Worm (Caenorhabditis elegans) whole organism, young adult: ENCODE data around the gene Y66D12A.6.

ENCODE experiments used
- B0019.2 ChIP-seq: fragments of 200-800 bp; sonication (Bioruptor generic); conservative IDR thresholded peaks from 2 replicates; pipeline ENCODE4 v1.3.6; 2022; ENCODE audit warnings: missing genetic modification reagents, missing genetic modification characterization, missing compliant biosample characterization
- B0035.1 ChIP-seq: sonication (generic microtip); optimal IDR thresholded peaks from 2 replicates; lab custom pipeline; 2016; ENCODE audit warnings: missing genetic modification characterization, mild to moderate bottlenecking, missing compliant biosample characterization, missing genotype, missing genetic modification reagents
- B0261.1 ChIP-seq: sonication (generic microtip); optimal IDR thresholded peaks from 2 replicates; lab custom pipeline; 2016; ENCODE audit warnings: mild to moderate bottlenecking, missing genetic modification characterization, moderate library complexity, missing compliant biosample characterization
- D2030.7 ChIP-seq: fragments of 200-800 bp; sonication (Bioruptor generic); IDR thresholded peaks from 2 replicates; pipeline ENCODE4 v1.3.6; 2022; ENCODE audit warnings: missing genetic modification reagents, missing genetic modification characterization, missing compliant biosample characterization
- F23B12.7 ChIP-seq: sonication (generic microtip); optimal IDR thresholded peaks from 2 replicates; lab custom pipeline; 2017; ENCODE audit warnings: missing genetic modification characterization, mild to moderate bottlenecking, missing compliant biosample characterization, antibody characterized with exemption, moderate library complexity; ENCODE audit not compliant: insufficient read depth
- F33H1.4 ChIP-seq: fragments of 200-800 bp; sonication (Bioruptor generic); IDR thresholded peaks from 2 replicates; pipeline ENCODE4 v1.3.6; 2022; ENCODE audit warnings: missing genetic modification reagents, missing genetic modification characterization, missing compliant biosample characterization
- F49E8.2 ChIP-seq: sonication (generic microtip); optimal IDR thresholded peaks from 3 replicates; lab custom pipeline; 2017; ENCODE audit warnings: missing genetic modification characterization, mild to moderate bottlenecking, missing compliant biosample characterization, antibody characterized with exemption, moderate library complexity; ENCODE audit not compliant: insufficient read depth
- F57A8.1 ChIP-seq: fragments of 200-800 bp; sonication (Bioruptor generic); optimal IDR thresholded peaks from 2 replicates; lab custom pipeline; 2018; ENCODE audit warnings: mild to moderate bottlenecking, missing genetic modification characterization, moderate library complexity, missing compliant biosample characterization
- Y95B8A.8 ChIP-seq: fragments of 200-800 bp; sonication (Bioruptor generic); IDR thresholded peaks from 2 replicates; pipeline ENCODE4 v1.3.6; 2022; ENCODE audit warnings: missing genetic modification reagents, missing genetic modification characterization, missing compliant biosample characterization
- aptf-3 ChIP-seq: fragments of 200-800 bp; sonication (Bioruptor generic); IDR thresholded peaks from 2 replicates; pipeline ENCODE4 v1.3.6; 2022; ENCODE audit warnings: missing genetic modification characterization, missing compliant biosample characterization
- ceh-40 ChIP-seq: fragments of 200-800 bp; sonication (Bioruptor generic); IDR thresholded peaks from 2 replicates; pipeline ENCODE4 v1.3.6; 2022; ENCODE audit warnings: missing genetic modification characterization, missing compliant biosample characterization
- ceh-91 ChIP-seq: fragments of 200-800 bp; sonication (Bioruptor generic); IDR thresholded peaks from 2 replicates; pipeline ENCODE4 v1.3.6; 2022; ENCODE audit warnings: missing genetic modification reagents, missing genetic modification characterization, missing compliant biosample characterization
- chd-7 ChIP-seq: sonication (generic microtip); optimal IDR thresholded peaks from 2 replicates; lab custom pipeline; 2016; ENCODE audit warnings: mild to moderate bottlenecking, missing genetic modification characterization, moderate library complexity, missing compliant biosample characterization
- dox-1 ChIP-seq: fragments of 200-800 bp; sonication (Bioruptor generic); IDR thresholded peaks from 2 replicates; pipeline ENCODE4 v1.3.6; 2022; ENCODE audit warnings: missing genetic modification reagents, missing genetic modification characterization, missing compliant biosample characterization
- dpl-1 ChIP-seq: fragments of 150-350 bp; optimal IDR thresholded peaks from 2 replicates; lab custom pipeline; 2014; ENCODE audit warnings: missing biosample characterization, missing genetic modification reagents, missing genetic modification characterization
- efl-1 ChIP-seq: fragments of 150-350 bp; optimal IDR thresholded peaks from 2 replicates; lab custom pipeline; 2014; ENCODE audit warnings: missing biosample characterization, missing genetic modification reagents, missing genetic modification characterization
- let-607 ChIP-seq, 2 experiments: fragments of 200-800 bp in 1 of 2; sonication (Bioruptor generic) in 1 of 2; sonication (generic microtip) in 1 of 2; optimal IDR thresholded peaks; 2 replicates each; lab custom pipeline; 2016 to 2018; ENCODE audit warnings: mild to moderate bottlenecking in 2 of 2, missing compliant biosample characterization in 2 of 2, missing genetic modification characterization in 2 of 2, moderate library complexity in 2 of 2, missing genotype in 1 of 2
- lin-26 ChIP-seq: fragments of 200-800 bp; sonication (Bioruptor generic); IDR thresholded peaks from 2 replicates; pipeline ENCODE4 v1.3.6; 2022; ENCODE audit warnings: missing genetic modification reagents, missing genetic modification characterization, missing compliant biosample characterization
- lin-54 ChIP-seq: fragments of 200-800 bp; sonication (Bioruptor generic); optimal IDR thresholded peaks from 2 replicates; lab custom pipeline; 2018; ENCODE audit warnings: mild to moderate bottlenecking, missing genetic modification characterization, missing compliant biosample characterization
- lsl-1 ChIP-seq: fragments of 200-800 bp; sonication (Bioruptor generic); optimal IDR thresholded peaks from 2 replicates; lab custom pipeline; 2018; ENCODE audit warnings: mild to moderate bottlenecking, missing genetic modification characterization, moderate library complexity, missing compliant biosample characterization
- madf-10 ChIP-seq: sonication (generic microtip); optimal IDR thresholded peaks from 2 replicates; lab custom pipeline; 2016; ENCODE audit warnings: mild to moderate bottlenecking, missing genetic modification characterization, missing compliant biosample characterization
- madf-6 ChIP-seq: fragments of 200-800 bp; sonication (Bioruptor generic); IDR thresholded peaks from 2 replicates; pipeline ENCODE4 v1.3.6; 2022; ENCODE audit warnings: missing genetic modification reagents, missing genetic modification characterization, missing compliant biosample characterization
- madf-8 ChIP-seq: fragments of 200-800 bp; sonication (Bioruptor generic); conservative IDR thresholded peaks from 2 replicates; pipeline ENCODE4 v1.3.6; 2022; ENCODE audit warnings: missing genetic modification reagents, missing genetic modification characterization, missing compliant biosample characterization
- mcd-1 ChIP-seq: fragments of 200-800 bp; sonication (Bioruptor generic); IDR thresholded peaks from 2 replicates; pipeline ENCODE4 v1.3.6; 2022; ENCODE audit warnings: missing genetic modification reagents, missing genetic modification characterization, missing compliant biosample characterization
- mes-4 ChIP-seq: sonication (generic microtip); optimal IDR thresholded peaks from 2 replicates; lab custom pipeline; 2016; ENCODE audit warnings: missing genotype, missing genetic modification characterization, missing compliant biosample characterization
- mxl-1 ChIP-seq: sonication (generic microtip); optimal IDR thresholded peaks from 2 replicates; lab custom pipeline; 2016; ENCODE audit warnings: missing genetic modification characterization, missing compliant biosample characterization
- nfya-2 ChIP-seq: fragments of 200-800 bp; sonication (Bioruptor generic); IDR thresholded peaks from 2 replicates; pipeline ENCODE4 v1.3.6; 2022; ENCODE audit warnings: missing genetic modification reagents, missing genetic modification characterization, missing compliant biosample characterization
- nhr-90 ChIP-seq: sonication (generic microtip); optimal IDR thresholded peaks from 2 replicates; lab custom pipeline; 2016; ENCODE audit warnings: missing genotype, mild to moderate bottlenecking, missing genetic modification characterization, missing compliant biosample characterization
- pha-4 ChIP-seq: fragments of 150-350 bp; sonication (generic microtip); optimal IDR thresholded peaks from 2 replicates; lab custom pipeline; 2014; ENCODE audit warnings: missing biosample characterization, missing genetic modification reagents, missing genetic modification characterization
- rcor-1 ChIP-seq: fragments of 200-800 bp; sonication (Bioruptor generic); IDR thresholded peaks from 2 replicates; pipeline ENCODE4 v1.3.6; 2022; ENCODE audit warnings: missing genetic modification reagents, missing genetic modification characterization, missing compliant biosample characterization
- rpc-1 ChIP-seq, 2 experiments: fragments of 150-350 bp in 1 of 2; sonication (generic microtip) in 1 of 2; optimal IDR thresholded peaks; 2 replicates each; lab custom pipeline; 2014 to 2018; ENCODE audit warnings: missing biosample characterization in 1 of 2, missing genetic modification characterization in 1 of 2, missing genetic modification reagents in 1 of 2, missing genotype in 1 of 2
- sdz-38 ChIP-seq: sonication (generic microtip); optimal IDR thresholded peaks from 2 replicates; lab custom pipeline; 2016; ENCODE audit warnings: missing genotype, missing genetic modification characterization, missing compliant biosample characterization
- sea-2 ChIP-seq: fragments of 200-800 bp; sonication (Bioruptor generic); IDR thresholded peaks from 2 replicates; pipeline ENCODE4 v1.3.6; 2022; ENCODE audit warnings: missing genetic modification characterization, missing compliant biosample characterization
- snpc-1.1 ChIP-seq: sonication (generic microtip); optimal IDR thresholded peaks from 2 replicates; lab custom pipeline; 2017; ENCODE audit warnings: missing genetic modification characterization, mild to moderate bottlenecking, missing compliant biosample characterization, antibody characterized with exemption, moderate library complexity, missing genotype, missing genetic modification reagents; ENCODE audit not compliant: insufficient read depth
- snpc-1.3 ChIP-seq: sonication (generic microtip); optimal IDR thresholded peaks from 2 replicates; lab custom pipeline; 2017; ENCODE audit warnings: missing genetic modification characterization, mild to moderate bottlenecking, missing compliant biosample characterization, antibody characterized with exemption, moderate library complexity, missing genotype, missing genetic modification reagents; ENCODE audit not compliant: insufficient read depth
- snpc-3.4 ChIP-seq: sonication (generic microtip); optimal IDR thresholded peaks from 2 replicates; lab custom pipeline; 2017; ENCODE audit warnings: missing genetic modification characterization, mild to moderate bottlenecking, missing compliant biosample characterization, antibody characterized with exemption, moderate library complexity, missing genotype, missing genetic modification reagents
- unc-62 ChIP-seq: fragments of 150-350 bp; optimal IDR thresholded peaks from 2 replicates; lab custom pipeline; 2014; ENCODE audit warnings: missing biosample characterization, missing genetic modification reagents, missing genetic modification characterization
- ztf-26 ChIP-seq: sonication (generic microtip); optimal IDR thresholded peaks from 2 replicates; lab custom pipeline; 2017; ENCODE audit warnings: missing genetic modification characterization, missing compliant biosample characterization
- ztf-6 ChIP-seq: fragments of 200-800 bp; sonication (Bioruptor generic); IDR thresholded peaks from 2 replicates; pipeline ENCODE4 v1.3.6; 2022; ENCODE audit warnings: missing genetic modification reagents, missing genetic modification characterization, missing compliant biosample characterization

The Y66D12A.6 gene

DNA sequence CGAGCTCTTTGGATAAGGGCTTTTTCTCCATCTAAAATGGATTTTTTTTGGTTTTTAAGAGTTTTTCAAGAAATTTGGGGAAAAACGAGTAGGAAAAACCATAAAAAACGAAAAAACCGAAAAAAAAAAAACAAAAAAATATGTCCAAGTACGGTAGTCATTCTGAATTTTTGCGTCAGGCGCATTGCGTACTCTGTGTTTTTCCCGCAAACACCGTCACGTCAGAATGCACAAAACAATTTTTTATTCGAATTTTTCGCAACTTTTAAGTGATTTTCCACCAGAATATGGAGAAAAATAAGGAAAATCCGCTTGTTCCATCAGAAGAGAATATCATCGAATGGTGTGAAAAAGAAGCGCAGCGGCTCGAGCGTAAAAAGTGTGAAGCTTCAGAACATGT is at the start of gene Y66D12A.6, which contains the start of gene ceh-92:
Y66D12A.6 (minus strand) TSS at position 31 of the 400 bp plus-strand sequence.
ceh-92 (plus strand) TSS at position 229 of the 400 bp plus-strand sequence.
- TF ChIP-seq F49E8.2 = peak; percentile 70
- no peak for TF ChIP-seq ztf-26 (tag; lab: Kevin White, UChicago)
- TF ChIP-seq efl-1 = peak; percentile 50
- TF ChIP-seq F23B12.7 (tag; lab: Kevin White, UChicago) = peak; percentile 5
- peak; percentile 64 for TF ChIP-seq madf-6
- no peak for TF ChIP-seq madf-8 (GFP tag; lab: Robert Waterston, UW)
- TF ChIP-seq D2030.7 (GFP tag; lab: Robert Waterston, UW) = peak; percentile 73
- peak; percentile 25 for TF ChIP-seq dpl-1 (GFP tag; lab: Kevin White, UChicago)
- peak; percentile 49; the same call in 1 of the 2 replicates for TF ChIP-seq ceh-91 (GFP tag; lab: Robert Waterston, UW)
- peak; percentile 0 for TF ChIP-seq snpc-1.1 (tag; lab: Kevin White, UChicago)
- TF ChIP-seq dox-1 (GFP tag; lab: Robert Waterston, UW) = peak; percentile 37; the same call in 1 of the 2 replicates
- TF ChIP-seq B0019.2 (GFP tag; lab: Robert Waterston, UW) = peak; percentile 14; the same call in 1 of the 2 replicates
- TF ChIP-seq mcd-1 = peak; percentile 49; the same call in 1 of the 2 replicates
- TF ChIP-seq nhr-90 (tag; lab: Kevin White, UChicago) = no peak
- TF ChIP-seq F33H1.4 (GFP tag; lab: Robert Waterston, UW) = peak; percentile 47
- TF ChIP-seq nfya-2 (GFP tag; lab: Robert Waterston, UW) = no peak
- TF ChIP-seq rcor-1 (GFP tag; lab: Robert Waterston, UW) = no peak
- TF ChIP-seq snpc-1.3 (tag; lab: Kevin White, UChicago) = peak; percentile 37
- peak; percentile 56 for TF ChIP-seq lin-54
- TF ChIP-seq lsl-1 (GFP tag; lab: Kevin White, UChicago) = peak; percentile 78
- TF ChIP-seq snpc-3.4 (tag; lab: Kevin White, UChicago) = peak; percentile 1

DNA sequence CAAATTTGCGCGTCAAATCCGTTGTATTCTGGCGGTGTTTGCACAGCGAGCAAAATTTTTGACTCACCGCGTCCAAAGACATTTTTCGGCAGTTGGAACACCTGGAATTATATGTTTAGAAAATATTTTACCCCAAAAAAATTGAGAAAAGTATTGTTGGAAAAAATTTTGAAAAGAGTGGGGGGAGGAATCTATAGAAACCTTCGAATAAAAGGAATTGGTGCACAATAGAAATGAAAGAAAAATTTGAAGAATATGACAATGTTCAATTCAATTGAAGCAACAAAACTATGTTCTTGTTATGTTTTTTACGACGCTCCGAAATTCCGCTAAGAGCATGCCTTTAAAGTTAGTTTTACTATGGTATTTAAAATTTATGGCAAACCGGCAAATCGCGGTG is 48.2 kb upstream of the Y66D12A.6 start, which contains the start of gene Y66A7A.7:
Y66A7A.7 (minus strand) TSS at position 101 of the 400 bp plus-strand sequence.
- no peak for TF ChIP-seq nhr-90 (tag; lab: Kevin White, UChicago)
- no peak for TF ChIP-seq B0035.1 (tag; lab: Kevin White, UChicago)
- TF ChIP-seq unc-62 (GFP tag; lab: Kevin White, UChicago) = no peak
- no peak for TF ChIP-seq snpc-1.1 (tag; lab: Kevin White, UChicago)
- no peak for TF ChIP-seq let-607 (tag; optimal IDR thresholded peaks at IDR 0.05; lab: Kevin White, UChicago)
- no peak for TF ChIP-seq madf-10
- TF ChIP-seq aptf-3 = no peak
- no peak for TF ChIP-seq rpc-1 (optimal IDR thresholded peaks at IDR 0.05; lab: Kevin White, UChicago)
- no peak for TF ChIP-seq rpc-1 (tag; optimal IDR thresholded peaks at IDR 0.05; lab: Kevin White, UChicago)
- TF ChIP-seq sea-2 = no peak
- TF ChIP-seq pha-4 (tag; lab: Kevin White, UChicago) = no peak
- no peak for TF ChIP-seq mxl-1 (tag; lab: Kevin White, UChicago)
- no peak for TF ChIP-seq F57A8.1
- no peak for TF ChIP-seq mes-4 (tag; lab: Kevin White, UChicago)
- no peak for TF ChIP-seq B0261.1 (tag; lab: Kevin White, UChicago)
- TF ChIP-seq ceh-40 (GFP tag; lab: Robert Waterston, UW) = no peak
- no peak for TF ChIP-seq chd-7 (tag; lab: Kevin White, UChicago)
- TF ChIP-seq ztf-6 (GFP tag; lab: Robert Waterston, UW) = no peak
- TF ChIP-seq Y95B8A.8 (GFP tag; lab: Robert Waterston, UW) = no peak
- TF ChIP-seq lin-26 (GFP tag; lab: Robert Waterston, UW) = no peak
- TF ChIP-seq sdz-38 = no peak
- TF ChIP-seq, all 124 proteins: peak for 0
